Worm (Caenorhabditis elegans) whole organism, L2 larva: Measurements from ENCODE around the gene ceh-93.

Experiments
- C34F6.9 ChIP-seq: fragments of 150-350 bp; optimal IDR thresholded peaks from 2 replicates; lab custom pipeline; 2014; ENCODE audit warnings: missing biosample characterization, missing genetic modification characterization
- F13H6.1 ChIP-seq: sonication (generic microtip); optimal IDR thresholded peaks from 2 replicates; lab custom pipeline; 2016; ENCODE audit warnings: missing genetic modification characterization, missing compliant biosample characterization
- Y55F3AM.14 ChIP-seq: fragments of 200-800 bp; sonication (Bioruptor generic); optimal IDR thresholded peaks from 2 replicates; lab custom pipeline; 2018; ENCODE audit warnings: mild to moderate bottlenecking, missing genetic modification characterization, missing compliant biosample characterization
- alr-1 ChIP-seq: fragments of 150-350 bp; optimal IDR thresholded peaks from 2 replicates; lab custom pipeline; 2014; ENCODE audit warnings: missing biosample characterization, missing genetic modification characterization
- aly-2 ChIP-seq: fragments of 150-350 bp; optimal IDR thresholded peaks from 2 replicates; lab custom pipeline; 2014; ENCODE audit warnings: missing biosample characterization, missing genetic modification characterization
- blmp-1 ChIP-seq: sonication (generic microtip); optimal IDR thresholded peaks from 2 replicates; lab custom pipeline; 2017; ENCODE audit warnings: missing genetic modification characterization, mild to moderate bottlenecking, missing compliant biosample characterization, antibody characterized with exemption, moderate library complexity; ENCODE audit not compliant: insufficient read depth
- ceh-16 ChIP-seq: fragments of 150-350 bp; optimal IDR thresholded peaks from 2 replicates; lab custom pipeline; 2014; ENCODE audit warnings: missing biosample characterization, missing genetic modification characterization
- ceh-82 ChIP-seq: fragments of 150-350 bp; optimal IDR thresholded peaks from 2 replicates; lab custom pipeline; 2014; ENCODE audit warnings: missing biosample characterization, missing genetic modification characterization
- crh-2 ChIP-seq: sonication (generic microtip); optimal IDR thresholded peaks from 2 replicates; lab custom pipeline; 2017; ENCODE audit warnings: missing biosample characterization, missing genetic modification characterization
- dmd-4 ChIP-seq: sonication (generic microtip); optimal IDR thresholded peaks from 2 replicates; lab custom pipeline; 2017; ENCODE audit warnings: missing biosample characterization, missing genetic modification characterization
- elt-1 ChIP-seq: fragments of 150-350 bp; optimal IDR thresholded peaks from 2 replicates; lab custom pipeline; 2014; ENCODE audit warnings: missing biosample characterization, missing genetic modification characterization
- elt-3 ChIP-seq: sonication (generic microtip); optimal IDR thresholded peaks from 2 replicates; lab custom pipeline; 2017; ENCODE audit warnings: missing biosample characterization, missing genetic modification characterization
- fos-1 ChIP-seq: fragments of 150-350 bp; optimal IDR thresholded peaks from 2 replicates; lab custom pipeline; 2014; ENCODE audit warnings: missing biosample characterization, missing genetic modification characterization
- gmeb-1 ChIP-seq: fragments of 150-350 bp; optimal IDR thresholded peaks from 2 replicates; lab custom pipeline; 2014; ENCODE audit warnings: missing biosample characterization, missing genetic modification characterization
- lin-11 ChIP-seq: fragments of 150-350 bp; sonication (generic microtip); optimal IDR thresholded peaks from 2 replicates; lab custom pipeline; 2014; ENCODE audit warnings: missing biosample characterization, missing genetic modification characterization, inconsistent platforms, mixed read lengths
- lin-13 ChIP-seq: fragments of 150-350 bp; optimal IDR thresholded peaks from 2 replicates; lab custom pipeline; 2014; ENCODE audit warnings: missing biosample characterization, missing genetic modification reagents, missing genetic modification characterization
- lsy-2 ChIP-seq, 2 experiments: fragments of 150-350 bp in 1 of 2; sonication (generic microtip) in 1 of 2; optimal IDR thresholded peaks; 2 replicates each; lab custom pipeline; 2014 to 2017; ENCODE audit warnings: missing biosample characterization in 2 of 2, missing genetic modification characterization in 2 of 2
- mab-5 ChIP-seq: fragments of 150-350 bp; optimal IDR thresholded peaks from 2 replicates; lab custom pipeline; 2014; ENCODE audit warnings: missing biosample characterization, missing genetic modification characterization
- mdl-1 ChIP-seq, 2 experiments: fragments of 150-350 bp in 1 of 2; sonication (generic microtip) in 1 of 2; optimal IDR thresholded peaks; 2 replicates each; lab custom pipeline; 2017; ENCODE audit warnings: missing biosample characterization in 2 of 2, missing genetic modification characterization in 2 of 2
- nhr-10 ChIP-seq: sonication (generic microtip); optimal IDR thresholded peaks from 2 replicates; lab custom pipeline; 2017; ENCODE audit warnings: missing biosample characterization, missing genetic modification characterization
- nhr-11 ChIP-seq: fragments of 150-350 bp; optimal IDR thresholded peaks from 2 replicates; lab custom pipeline; 2014; ENCODE audit warnings: missing biosample characterization, missing genetic modification characterization
- nhr-12 ChIP-seq: fragments of 150-350 bp; optimal IDR thresholded peaks from 2 replicates; lab custom pipeline; 2014; ENCODE audit warnings: missing biosample characterization, missing genetic modification characterization
- nhr-129 ChIP-seq: fragments of 150-350 bp; optimal IDR thresholded peaks from 2 replicates; lab custom pipeline; 2014; ENCODE audit warnings: missing biosample characterization, missing genetic modification characterization
- nhr-21 ChIP-seq: fragments of 150-350 bp; optimal IDR thresholded peaks from 2 replicates; lab custom pipeline; 2014; ENCODE audit warnings: missing biosample characterization, missing genetic modification characterization
- nhr-23 ChIP-seq: fragments of 150-350 bp; optimal IDR thresholded peaks from 2 replicates; lab custom pipeline; 2014; ENCODE audit warnings: missing biosample characterization, missing genetic modification reagents, missing genetic modification characterization
- nhr-237 ChIP-seq: fragments of 150-350 bp; optimal IDR thresholded peaks from 2 replicates; lab custom pipeline; 2014; ENCODE audit warnings: missing biosample characterization, missing genetic modification characterization
- nhr-25 ChIP-seq: fragments of 150-350 bp; sonication (generic microtip); optimal IDR thresholded peaks from 3 replicates; lab custom pipeline; 2014; ENCODE audit warnings: missing biosample characterization, missing genetic modification characterization
- nhr-6 ChIP-seq: fragments of 150-350 bp; optimal IDR thresholded peaks from 2 replicates; lab custom pipeline; 2014; ENCODE audit warnings: missing biosample characterization, missing genetic modification characterization
- nhr-77 ChIP-seq: fragments of 150-350 bp; optimal IDR thresholded peaks from 2 replicates; lab custom pipeline; 2014; ENCODE audit warnings: missing biosample characterization, missing genetic modification characterization
- peb-1 ChIP-seq: fragments of 150-350 bp; optimal IDR thresholded peaks from 2 replicates; lab custom pipeline; 2014; ENCODE audit warnings: missing biosample characterization, missing genetic modification characterization
- sma-3 ChIP-seq: sonication (generic microtip); optimal IDR thresholded peaks from 2 replicates; lab custom pipeline; 2016; ENCODE audit warnings: missing genetic modification reagents, missing genetic modification characterization, missing compliant biosample characterization
- snpc-4 ChIP-seq: fragments of 150-350 bp; optimal IDR thresholded peaks from 2 replicates; lab custom pipeline; 2014; ENCODE audit warnings: missing biosample characterization, missing genetic modification characterization
- unc-55 ChIP-seq: fragments of 150-350 bp; sonication (generic microtip); optimal IDR thresholded peaks from 3 replicates; lab custom pipeline; 2014; ENCODE audit warnings: missing biosample characterization, missing genetic modification reagents, missing genetic modification characterization
- unc-62 ChIP-seq: fragments of 150-350 bp; optimal IDR thresholded peaks from 2 replicates; lab custom pipeline; 2014; ENCODE audit warnings: missing biosample characterization, missing genetic modification reagents, missing genetic modification characterization
- zag-1 ChIP-seq: fragments of 150-350 bp; optimal IDR thresholded peaks from 2 replicates; lab custom pipeline; 2014; ENCODE audit warnings: missing biosample characterization, missing genetic modification characterization
- ztf-1 ChIP-seq: fragments of 200-800 bp; sonication (Bioruptor generic); conservative IDR thresholded peaks from 2 replicates; pipeline ENCODE4 v1.3.6; 2022; ENCODE audit warnings: missing genetic modification characterization, missing compliant biosample characterization
- ztf-11 ChIP-seq: sonication (generic microtip); optimal IDR thresholded peaks from 2 replicates; lab custom pipeline; 2017; ENCODE audit warnings: missing biosample characterization, missing genetic modification characterization

The ceh-93 gene

DNA sequence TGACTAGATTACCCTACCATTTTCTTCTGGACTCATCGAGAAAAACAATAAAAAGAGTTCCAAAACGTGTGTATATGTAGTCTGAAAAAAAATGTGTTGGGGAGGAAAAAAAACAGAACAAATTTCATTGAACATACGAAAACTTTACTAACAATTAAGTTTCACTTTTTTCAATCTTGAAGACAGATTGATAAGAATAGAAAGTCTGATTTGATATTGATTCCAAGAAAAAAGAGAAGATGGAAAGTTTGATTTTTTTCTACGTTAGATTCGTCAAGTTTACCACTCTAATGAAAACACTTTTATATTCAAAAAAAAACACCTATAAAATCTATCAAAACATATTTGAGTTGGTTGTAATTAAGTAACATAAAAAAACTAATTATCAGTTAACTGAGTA lies 1.9 kb upstream of the ceh-93 start, which contains the start of gene R04A9.9:
Gene R04A9.9, minus strand, starts transcription at position 101 of the 400 bp plus-strand sequence.
- TF ChIP-seq mab-5 (tag; lab: Kevin White, UChicago) (no peak), nhr-77 (tag; lab: Kevin White, UChicago) (no peak), ztf-1 (GFP tag; lab: Robert Waterston, UW) (no peak), blmp-1 (tag; lab: Kevin White, UChicago) (no peak), nhr-23 (tag; lab: Kevin White, UChicago) (no peak), elt-1 (tag; lab: Kevin White, UChicago) (no peak), mdl-1 (tag; optimal IDR thresholded peaks at IDR 0.05; lab: Kevin White, UChicago) (no peak), ceh-82 (no peak), nhr-11 (tag; lab: Kevin White, UChicago) (no peak), sma-3 (GFP tag; lab: Kevin White, UChicago) (no peak), crh-2 (tag; lab: Kevin White, UChicago) (no peak), zag-1 (tag; lab: Kevin White, UChicago) (no peak), alr-1 (tag; lab: Kevin White, UChicago) (no peak), unc-62 (GFP tag; lab: Kevin White, UChicago) (no peak), Y55F3AM.14 (no peak), peb-1 (tag; lab: Kevin White, UChicago) (no peak), nhr-21 (tag; lab: Kevin White, UChicago) (no peak), nhr-6 (no peak), elt-3 (tag; lab: Kevin White, UChicago) (no peak)
- TF ChIP-seq, all 48 proteins: peak for 0

DNA sequence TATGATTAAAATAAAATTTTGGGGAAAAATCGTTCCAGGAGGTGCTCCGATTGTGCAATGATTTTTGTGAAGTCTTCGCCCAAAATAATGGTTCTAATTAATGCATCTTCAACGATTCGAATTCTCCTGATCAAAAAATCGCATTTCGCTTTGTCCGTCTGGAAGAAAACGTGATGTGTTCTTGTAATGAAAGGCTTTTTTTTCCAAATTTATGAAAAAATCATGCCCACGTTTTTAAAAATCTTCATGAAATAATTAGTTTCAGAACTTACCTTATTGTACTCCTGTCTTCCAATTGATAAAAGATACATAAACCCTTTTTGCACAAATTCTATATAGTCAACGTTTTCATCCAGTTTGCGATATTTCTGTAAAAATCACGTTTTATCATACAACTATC lies 969 bp upstream of the ceh-93 start:
- TF ChIP-seq nhr-77 (tag; lab: Kevin White, UChicago) (no peak), nhr-23 (tag; lab: Kevin White, UChicago) (no peak), ceh-16 (no peak), elt-1 (tag; lab: Kevin White, UChicago) (no peak), unc-62 (GFP tag; lab: Kevin White, UChicago) (no peak), nhr-237 (tag; lab: Kevin White, UChicago) (no peak), Y55F3AM.14 (no peak), ztf-11 (no peak), nhr-10 (tag; lab: Kevin White, UChicago) (no peak), mdl-1 (tag; optimal IDR thresholded peaks at IDR 0.05; lab: Kevin White, UChicago) (no peak), nhr-21 (tag; lab: Kevin White, UChicago) (no peak), gmeb-1 (tag; lab: Kevin White, UChicago) (no peak), blmp-1 (tag; lab: Kevin White, UChicago) (no peak), lsy-2 (tag; optimal IDR thresholded peaks at IDR 0.05; lab: Kevin White, UChicago) (no peak), nhr-6 (no peak), elt-3 (tag; lab: Kevin White, UChicago) (no peak)

DNA sequence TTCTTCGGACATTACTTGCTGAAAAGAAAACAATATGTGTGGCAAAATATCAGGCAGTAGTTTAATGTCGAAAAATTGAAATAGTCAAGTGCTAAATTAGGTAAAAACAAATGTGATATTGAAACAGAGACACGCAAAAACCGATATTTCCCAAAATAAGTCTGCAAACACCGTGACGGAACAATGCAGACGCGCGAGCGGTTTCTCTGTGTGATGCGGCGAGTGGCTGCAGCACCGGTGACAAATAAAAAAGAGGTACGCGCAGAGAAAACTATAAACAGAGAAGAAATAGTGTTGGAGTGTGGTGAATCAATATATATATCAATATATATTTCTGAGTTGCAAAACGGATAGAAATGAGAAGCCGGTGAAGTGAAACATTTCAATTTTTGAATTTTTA lies 5.9 kb downstream of the ceh-93 start, which contains the start of gene ife-2:
Gene ife-2, minus strand, starts transcription at position 18 of the 400 bp plus-strand sequence.
- TF ChIP-seq C34F6.9 (tag; lab: Kevin White, UChicago) (peak; percentile 80), ceh-16 (peak; percentile 6), aly-2 (tag; lab: Kevin White, UChicago) (no peak), nhr-12 (no peak), lin-11 (tag; lab: Kevin White, UChicago) (peak; percentile 59), crh-2 (tag; lab: Kevin White, UChicago) (peak; percentile 72), snpc-4 (tag; lab: Kevin White, UChicago) (peak; percentile 18), dmd-4 (no peak), nhr-21 (tag; lab: Kevin White, UChicago) (peak; percentile 56), lsy-2 (tag; optimal IDR thresholded peaks at IDR 0.05; lab: Kevin White, UChicago) (peak; percentile 21 to 77), nhr-129 (tag; lab: Kevin White, UChicago) (peak; percentile 58), nhr-25 (peak; percentile 64), lin-13 (GFP tag; lab: Kevin White, UChicago) (peak; percentile 67), F13H6.1 (tag; lab: Kevin White, UChicago) (peak; percentile 55), fos-1 (tag; lab: Kevin White, UChicago) (peak; percentile 84), gmeb-1 (tag; lab: Kevin White, UChicago) (peak; percentile 74), nhr-237 (tag; lab: Kevin White, UChicago) (no peak), ceh-82 (no peak), unc-55 (GFP tag; lab: Kevin White, UChicago) (peak; percentile 61), sma-3 (GFP tag; lab: Kevin White, UChicago) (peak; percentile 72)
- TF ChIP-seq, all 48 proteins: peak for 15
